Worm (Caenorhabditis elegans): ENCODE results near the gene C01G10.17.

Gene C01G10.17

ce11 chrV:15090457-15090856, at the start of gene C01G10.17:
Gene C01G10.17 (plus strand): TSS chrV:15090757.
- TF ChIP-seq F26F4.8 (GFP tag; conservative IDR thresholded peaks at IDR 0.05) (no peak), daf-12 (tag; optimal IDR thresholded peaks at IDR 0.05) (no peak), daf-8 (GFP tag; IDR thresholded peaks at IDR 0.05) (no peak), unc-62 (GFP tag; optimal IDR thresholded peaks at IDR 0.05 in 1 of 2) (no peak), unc-62 (tag; optimal IDR thresholded peaks at IDR 0.05) (no peak), mxl-2 (GFP tag; conservative IDR thresholded peaks at IDR 0.05) (no peak), spr-3 (GFP tag; optimal IDR thresholded peaks at IDR 0.05) (no peak), Y105C5A.15 (GFP tag; IDR thresholded peaks at IDR 0.05) (no peak), madf-9 (GFP tag; conservative IDR thresholded peaks at IDR 0.05) (no peak), zag-1 (tag; optimal IDR thresholded peaks at IDR 0.05) (no peak), egl-43 (GFP tag; IDR thresholded peaks at IDR 0.05) (no peak), nhr-11 (tag; optimal IDR thresholded peaks at IDR 0.05) (no peak), dmd-9 (GFP tag; IDR thresholded peaks at IDR 0.05) (no peak), D1046.2 (GFP tag; IDR thresholded peaks at IDR 0.05) (no peak), mep-1 (tag; optimal IDR thresholded peaks at IDR 0.05) (no peak), hif-1 (tag; optimal IDR thresholded peaks at IDR 0.05) (no peak), arid-1 (GFP tag; conservative IDR thresholded peaks at IDR 0.05) (no peak), F44E2.7 (GFP tag; IDR thresholded peaks at IDR 0.05) (no peak), lsy-2 (tag; optimal IDR thresholded peaks at IDR 0.05) (no peak), dve-1 (tag; optimal IDR thresholded peaks at IDR 0.05; ENCODE audit: insufficient read depth) (no peak), ZK337.2 (GFP tag; IDR thresholded peaks at IDR 0.05) (no peak)

DNA sequence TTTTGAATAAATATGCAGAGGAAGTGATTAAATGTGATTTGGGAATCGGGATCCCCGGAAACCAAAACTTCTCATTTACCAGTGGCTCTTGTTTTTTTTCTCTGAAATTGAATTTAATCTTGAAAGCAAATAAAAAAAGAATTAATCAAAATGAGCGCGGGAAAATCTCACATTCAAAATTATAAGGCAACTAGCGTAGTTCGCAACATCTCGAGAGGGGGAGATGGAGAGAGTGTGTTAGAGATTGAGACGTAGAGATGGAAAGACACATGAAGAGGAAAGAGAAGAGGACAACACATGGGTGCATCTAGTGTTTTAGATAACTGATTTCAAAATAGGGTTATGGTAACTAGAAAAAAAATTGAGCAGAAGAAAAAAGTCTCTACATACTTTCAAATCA, 42.5 kb upstream of the C01G10.17 start, which contains the start of gene sdc-3:
sdc-3 (minus strand) TSS at position 101 of the 400 bp plus-strand sequence.
- peak; percentile 32 for TF ChIP-seq nhr-28 (tag; optimal IDR thresholded peaks at IDR 0.05)
- no peak for TF ChIP-seq Y105C5A.15 (GFP tag; IDR thresholded peaks at IDR 0.05)
- no peak for TF ChIP-seq daf-16 (GFP tag; optimal IDR thresholded peaks at IDR 0.05)
- peak; percentile 14 for TF ChIP-seq daf-16 (tag; optimal IDR thresholded peaks at IDR 0.05)
- peak; percentile 73 for TF ChIP-seq aha-1 (tag)
- TF ChIP-seq mxl-3 (GFP tag; optimal IDR thresholded peaks at IDR 0.05), result peak; percentile 19
- TF ChIP-seq attf-4 (tag; optimal IDR thresholded peaks at IDR 0.05), result no peak
- TF ChIP-seq madf-9 (GFP tag; conservative IDR thresholded peaks at IDR 0.05), result no peak

DNA sequence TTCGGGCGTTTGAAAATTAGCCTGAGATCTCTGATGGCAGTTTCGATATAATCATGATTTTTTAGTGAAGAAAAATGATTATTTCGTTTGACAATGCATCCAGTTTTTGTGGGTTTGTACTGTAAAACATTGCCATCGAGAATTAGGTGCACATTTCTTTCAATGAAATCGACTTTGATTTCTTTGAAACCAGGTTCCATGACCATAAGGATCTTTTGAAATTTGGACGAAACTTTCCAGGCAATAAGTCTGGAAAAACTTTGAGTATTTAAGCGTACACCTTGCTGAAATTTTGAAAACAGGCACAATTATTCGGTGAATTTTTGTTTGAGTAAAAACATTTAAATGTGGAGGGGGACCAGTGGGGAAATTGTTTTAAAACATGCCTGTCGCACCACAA, 38.8 kb upstream of the C01G10.17 start:
- TF ChIP-seq nhr-77 (tag; optimal IDR thresholded peaks at IDR 0.05) (no peak), aha-1 (tag) (peak; percentile 91)

ce11 chrV:15052368-15052767, 38.2 kb upstream of the C01G10.17 start, which contains the start of the genes fbxa-82 and C25D7.5:
Gene fbxa-82 (minus strand): TSS chrV:15052530.
Gene C25D7.5 (plus strand): TSS chrV:15052650.
- TF ChIP-seq nhr-28 (tag; optimal IDR thresholded peaks at IDR 0.05) (peak; percentile 43), ztf-7 (tag; optimal IDR thresholded peaks at IDR 0.05) (peak; percentile 62), nhr-77 (tag; optimal IDR thresholded peaks at IDR 0.05) (peak; percentile 57), daf-16 (GFP tag; optimal IDR thresholded peaks at IDR 0.05) (no peak), daf-16 (tag; optimal IDR thresholded peaks at IDR 0.05) (peak; percentile 59), php-3 (GFP tag; IDR thresholded peaks at IDR 0.05) (no peak), zip-2 (tag; optimal IDR thresholded peaks at IDR 0.05) (peak; percentile 82), unc-39 (tag; optimal IDR thresholded peaks at IDR 0.05) (no peak), pqm-1 (tag; optimal IDR thresholded peaks at IDR 0.05) (peak; percentile 24)

- TF ChIP-seq aha-1 (tag), result peak; percentile 91
- TF ChIP-seq nhr-102 (tag; optimal IDR thresholded peaks at IDR 0.05), result no peak
Measured at ce11 chrV:15054733-15055132, 35.8 kb upstream of the C01G10.17 start.
